Fruit fly (Drosophila melanogaster) whole organism, embryonic: ENCODE measurements around the gene CG31259.

Experiments used
- Hmx ChIP-seq: fragments of 200-800 bp; sonication (Bioruptor generic); optimal IDR thresholded peaks from 2 replicates; lab custom pipeline; 2016; ENCODE audit warnings: missing biosample characterization, missing genetic modification characterization
- Mad ChIP-seq: fragments of 200-800 bp; sonication (Bioruptor generic); optimal IDR thresholded peaks from 2 replicates; lab custom pipeline; 2016; ENCODE audit warnings: missing biosample characterization, missing genetic modification characterization
- sim ChIP-seq: fragments of 200-800 bp; sonication (Bioruptor generic); IDR thresholded peaks from 2 replicates; pipeline ENCODE4 v1.3.6; 2022; ENCODE audit warnings: missing biosample characterization, missing genetic modification characterization

DNA sequence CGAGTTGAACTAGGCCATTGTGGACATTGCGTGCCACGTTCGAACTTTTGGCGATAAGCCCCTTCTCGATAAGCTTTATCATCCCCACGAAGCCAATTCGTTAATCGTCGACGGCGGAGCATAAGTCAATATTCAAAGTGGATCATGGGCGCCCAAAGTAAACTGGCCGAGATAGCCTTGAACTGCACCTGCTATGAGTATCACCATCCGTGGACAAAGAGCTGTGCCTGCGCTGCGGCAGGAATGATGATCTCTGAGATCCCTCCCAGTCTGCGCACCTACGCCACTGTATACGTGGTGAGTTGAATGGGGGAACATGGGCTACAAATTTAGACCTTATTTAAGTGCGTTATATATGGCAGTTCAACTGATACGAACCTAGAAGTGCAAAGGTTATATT lies 533 bp downstream of the CG31259 start:
- no peak for TF ChIP-seq sim
- TF ChIP-seq Hmx (GFP tag; lab: Kevin White, UChicago) = no peak
- TF ChIP-seq Mad (GFP tag; lab: Kevin White, UChicago) = no peak
